Worm (Caenorhabditis elegans) whole organism, L4/young adult: ENCODE results near the gene C33C12.7.
"Not testable (repeated sequence)": the region's sequence is repeated elsewhere in the genome, so short reads cannot be mapped to it uniquely, and the experiment has no call there.

ENCODE experiments used
- W03F9.2 ChIP-seq: fragments of 150-350 bp; optimal IDR thresholded peaks from 2 replicates; lab custom pipeline; 2014; ENCODE audit warnings: missing biosample characterization, missing genetic modification characterization
- dao-5 ChIP-seq: sonication (generic microtip); optimal IDR thresholded peaks from 2 replicates; lab custom pipeline; 2016; ENCODE audit warnings: missing genotype, missing genetic modification characterization, moderate library complexity, missing compliant biosample characterization
- him-1 ChIP-seq: sonication (generic microtip); optimal IDR thresholded peaks from 2 replicates; lab custom pipeline; 2016; ENCODE audit warnings: missing genotype, missing genetic modification reagents, missing genetic modification characterization, missing compliant biosample characterization

- TF ChIP-seq him-1, W03F9.2, dao-5 (tag; lab: Kevin White, UChicago): not testable (repeated sequence)
These were observed 11.8 kb downstream of the C33C12.7 start, which contains the start of gene C33C12.11 for ce11 chrII:2163370-2163882.
